Fruit fly (Drosophila melanogaster) whole organism: ENCODE data around the gene RfC38.

Experiments
- EcR ChIP-seq, 2 experiments: fragments of >200 bp; optimal IDR thresholded peaks; 2 replicates each; lab custom pipeline; 2017; ENCODE audit warnings: missing biosample characterization in 2 of 2, missing genetic modification characterization in 2 of 2, missing genetic modification reagents in 2 of 2
- pan ChIP-seq: fragments of >200 bp; optimal IDR thresholded peaks from 2 replicates; lab custom pipeline; 2017
- psq ChIP-seq: fragments of >200 bp; optimal IDR thresholded peaks from 2 replicates; lab custom pipeline; 2017
- usp ChIP-seq: fragments of >200 bp; optimal IDR thresholded peaks from 2 replicates; lab custom pipeline; 2017; ENCODE audit warnings: missing biosample characterization, missing genetic modification characterization, mixed read lengths

- TF ChIP-seq psq (lab: Kevin White, UChicago) (no peak), usp (GFP tag; lab: Kevin White, UChicago) (no peak), pan (lab: Kevin White, UChicago) (no peak), EcR (GFP tag; optimal IDR thresholded peaks at IDR 0.05; lab: Kevin White, UChicago) (no peak)
Observed at dm6 chr2L:11085129-11085528, 45.3 kb downstream of the RfC38 start, which contains the start of gene AstCC.
